Worm (Caenorhabditis elegans) whole organism, L4/young adult: Measurements from ENCODE around the gene T05A7.1.

ENCODE experiments used
- W03F9.2 ChIP-seq: fragments of 150-350 bp; optimal IDR thresholded peaks from 2 replicates; lab custom pipeline; 2014; ENCODE audit warnings: missing biosample characterization, missing genetic modification characterization
- dao-5 ChIP-seq: sonication (generic microtip); optimal IDR thresholded peaks from 2 replicates; lab custom pipeline; 2016; ENCODE audit warnings: missing genotype, missing genetic modification characterization, moderate library complexity, missing compliant biosample characterization
- him-1 ChIP-seq: sonication (generic microtip); optimal IDR thresholded peaks from 2 replicates; lab custom pipeline; 2016; ENCODE audit warnings: missing genotype, missing genetic modification reagents, missing genetic modification characterization, missing compliant biosample characterization

- TF ChIP-seq W03F9.2 (tag; lab: Kevin White, UChicago) (no peak), him-1 (tag; lab: Kevin White, UChicago) (no peak), dao-5 (tag; lab: Kevin White, UChicago) (no peak)
Observed at ce11 chrII:4661278-4661677, 16.7 kb upstream of the T05A7.1 start, which contains the start of gene T05A7.13.
